Worm (Caenorhabditis elegans) whole organism, L2 larva: ENCODE data around the gene B0280.9.

Experiments used
- lin-39 ChIP-seq: fragments of 150-350 bp; optimal IDR thresholded peaks from 2 replicates; lab custom pipeline; 2014; ENCODE audit warnings: missing biosample characterization, missing genetic modification reagents, missing genetic modification characterization
- nhr-6 ChIP-seq: fragments of 150-350 bp; optimal IDR thresholded peaks from 2 replicates; lab custom pipeline; 2014; ENCODE audit warnings: missing biosample characterization, missing genetic modification characterization
- snpc-4 ChIP-seq: fragments of 150-350 bp; optimal IDR thresholded peaks from 2 replicates; lab custom pipeline; 2014; ENCODE audit warnings: missing biosample characterization, missing genetic modification characterization

ce11 chrIII:7087691-7088323 lies 34.9 kb downstream of the B0280.9 start, which contains the start of gene fubl-2:
- TF ChIP-seq snpc-4 (no peak), nhr-6 (no peak), lin-39 (tag; lab: Kevin White, UChicago) (no peak)
